Fruit fly (Drosophila melanogaster) whole organism, wandering third instar larva: ENCODE measurements around the gene Sem1.

ENCODE experiments used
- Abd-B ChIP-seq: fragments of >200 bp; optimal IDR thresholded peaks from 2 replicates; lab custom pipeline; 2017; ENCODE audit warnings: missing biosample characterization, missing genetic modification characterization
- CG32264 ChIP-seq: fragments of 200-800 bp; sonication (Bioruptor generic); optimal IDR thresholded peaks from 2 replicates; lab custom pipeline; 2016; ENCODE audit warnings: missing biosample characterization, missing genetic modification characterization
- CG9705 ChIP-seq: fragments of 200-800 bp; sonication (Bioruptor generic); optimal IDR thresholded peaks from 2 replicates; lab custom pipeline; 2018; ENCODE audit warnings: missing biosample characterization, mild to moderate bottlenecking, missing genetic modification characterization
- CrebA ChIP-seq: fragments of 200-800 bp; sonication (Bioruptor generic); optimal IDR thresholded peaks from 2 replicates; lab custom pipeline; 2016; ENCODE audit warnings: missing biosample characterization, mild to moderate bottlenecking, missing genetic modification characterization, borderline replicate concordance
- Dfd ChIP-seq: fragments of >200 bp; optimal IDR thresholded peaks from 2 replicates; lab custom pipeline; 2017; ENCODE audit warnings: missing biosample characterization, missing genetic modification characterization
- Dif ChIP-seq: fragments of 200-275, 200-300 bp; sonication (Bioruptor generic); optimal IDR thresholded peaks from 2 replicates; lab custom pipeline; 2018; ENCODE audit warnings: missing biosample characterization, missing genetic modification characterization; ENCODE audit not compliant: partially characterized antibody
- GATAd ChIP-seq: sonication (Bioruptor generic); optimal IDR thresholded peaks from 2 replicates; lab custom pipeline; 2016; ENCODE audit warnings: missing biosample characterization, missing genetic modification characterization
- HLH106 ChIP-seq: fragments of 200-800 bp; optimal IDR thresholded peaks from 3 replicates; lab custom pipeline; 2019; ENCODE audit warnings: missing biosample characterization, mild to moderate bottlenecking, missing genetic modification characterization, moderate library complexity
- Hnf4 ChIP-seq: fragments of 200-800 bp; sonication (Bioruptor generic); optimal IDR thresholded peaks from 2 replicates; lab custom pipeline; 2016; ENCODE audit warnings: missing biosample characterization, mild to moderate bottlenecking, missing genetic modification characterization
- Hr78 ChIP-seq: fragments of >200 bp; optimal IDR thresholded peaks from 2 replicates; lab custom pipeline; 2017; ENCODE audit warnings: missing biosample characterization, missing genetic modification characterization
- Jra ChIP-seq: sonication (Bioruptor generic); optimal IDR thresholded peaks from 2 replicates; lab custom pipeline; 2016; ENCODE audit warnings: missing biosample characterization, missing genetic modification characterization
- Mio ChIP-seq: sonication (Bioruptor generic); optimal IDR thresholded peaks from 2 replicates; lab custom pipeline; 2016; ENCODE audit warnings: missing biosample characterization, missing genetic modification characterization
- Myc ChIP-seq: fragments of >200 bp; optimal IDR thresholded peaks from 2 replicates; lab custom pipeline; 2017
- N ChIP-seq: fragments of >200 bp; optimal IDR thresholded peaks from 2 replicates; lab custom pipeline; 2018; ENCODE audit warnings: missing biosample characterization, missing external identifiers, missing genetic modification characterization
- OdsH ChIP-seq: fragments of 200-800 bp; sonication (Bioruptor generic); optimal IDR thresholded peaks from 2 replicates; lab custom pipeline; 2016; ENCODE audit warnings: missing biosample characterization, mild to moderate bottlenecking, missing genetic modification characterization
- Rel ChIP-seq, 2 experiments: fragments of 200-800 bp; sonication (Bioruptor generic) in 1 of 2; optimal IDR thresholded peaks; 2 replicates in 1 of 2; 3 replicates in 1 of 2; lab custom pipeline; 2016 to 2019; ENCODE audit warnings: mild to moderate bottlenecking in 2 of 2, missing biosample characterization in 2 of 2, missing genetic modification characterization in 2 of 2, moderate library complexity in 1 of 2
- Sp1 ChIP-seq: fragments of 200-800 bp; sonication (Bioruptor generic); optimal IDR thresholded peaks from 3 replicates; lab custom pipeline; 2019; ENCODE audit warnings: missing biosample characterization, mild to moderate bottlenecking, missing genetic modification characterization, moderate library complexity
- Vsx2 ChIP-seq: fragments of 200-300, 225-300 bp; sonication (Bioruptor generic); optimal IDR thresholded peaks from 2 replicates; lab custom pipeline; 2018; ENCODE audit warnings: missing biosample characterization, missing genetic modification characterization; ENCODE audit not compliant: partially characterized antibody
- br ChIP-seq: fragments of 200-800 bp; sonication (Bioruptor generic); optimal IDR thresholded peaks from 2 replicates; lab custom pipeline; 2016; ENCODE audit warnings: missing biosample characterization, missing genetic modification characterization
- brk ChIP-seq: fragments of 200-800 bp; sonication (Bioruptor generic); optimal IDR thresholded peaks from 2 replicates; lab custom pipeline; 2016; ENCODE audit warnings: missing biosample characterization, mild to moderate bottlenecking, missing genetic modification characterization
- dl ChIP-seq, 2 experiments: fragments of 175-275, 200-275 bp in 1 of 2; fragments of 200-275 bp in 1 of 2; sonication (Bioruptor generic); optimal IDR thresholded peaks; lab custom pipeline; 2018; ENCODE audit warnings: mild to moderate bottlenecking in 2 of 2, missing biosample characterization in 2 of 2, missing genetic modification characterization in 2 of 2, moderate library complexity in 2 of 2; ENCODE audit not compliant: partially characterized antibody in 2 of 2, insufficient read depth in 1 of 2
- dmrt93B ChIP-seq: fragments of 200-800 bp; sonication (Bioruptor generic); optimal IDR thresholded peaks from 2 replicates; lab custom pipeline; 2018; ENCODE audit warnings: missing biosample characterization, mild to moderate bottlenecking, missing genetic modification characterization
- dsf ChIP-seq: sonication (Bioruptor generic); optimal IDR thresholded peaks from 2 replicates; lab custom pipeline; 2016; ENCODE audit warnings: missing biosample characterization, missing genetic modification characterization, borderline replicate concordance
- ey ChIP-seq: fragments of 200-800 bp; sonication (Bioruptor generic); optimal IDR thresholded peaks from 2 replicates; lab custom pipeline; 2016; ENCODE audit warnings: missing biosample characterization, missing genetic modification characterization
- foxo ChIP-seq, 2 experiments: fragments of 200-800 bp; sonication (Bioruptor generic); optimal IDR thresholded peaks; 2 replicates in 1 of 2; 3 replicates in 1 of 2; lab custom pipeline; 2016 to 2017; ENCODE audit warnings: missing biosample characterization in 2 of 2, missing genetic modification characterization in 2 of 2
- fru ChIP-seq: fragments of 200-800 bp; sonication (Bioruptor generic); optimal IDR thresholded peaks from 3 replicates; lab custom pipeline; 2016; ENCODE audit warnings: missing biosample characterization, mild to moderate bottlenecking, missing genetic modification characterization
- h ChIP-seq: fragments of 200-800 bp; sonication (Bioruptor generic); optimal IDR thresholded peaks from 3 replicates; lab custom pipeline; 2016; ENCODE audit warnings: missing biosample characterization, mild to moderate bottlenecking, missing genetic modification characterization
- jim ChIP-seq: fragments of 175-275, 200-325 bp; sonication (Bioruptor generic); optimal IDR thresholded peaks from 2 replicates; lab custom pipeline; 2016; ENCODE audit warnings: missing biosample characterization, mild to moderate bottlenecking, missing genetic modification characterization
- lola ChIP-seq: fragments of >200 bp; optimal IDR thresholded peaks from 2 replicates; lab custom pipeline; 2017; ENCODE audit warnings: missing biosample characterization, missing genetic modification characterization
- pan ChIP-seq: fragments of >200 bp; optimal IDR thresholded peaks from 2 replicates; lab custom pipeline; 2017
- psq ChIP-seq: fragments of 200-800 bp; sonication (Bioruptor generic); optimal IDR thresholded peaks from 3 replicates; lab custom pipeline; 2017; ENCODE audit warnings: missing biosample characterization, mild to moderate bottlenecking, missing genetic modification characterization, moderate library complexity
- rgr ChIP-seq: fragments of 200-800 bp; sonication (Bioruptor generic); optimal IDR thresholded peaks from 3 replicates; lab custom pipeline; 2016; ENCODE audit warnings: missing biosample characterization, mild to moderate bottlenecking, missing genetic modification characterization
- sage ChIP-seq: fragments of 200-800 bp; sonication (Bioruptor generic); optimal IDR thresholded peaks from 2 replicates; lab custom pipeline; 2016; ENCODE audit warnings: missing biosample characterization, mild to moderate bottlenecking, missing genetic modification characterization
- sv ChIP-seq: fragments of 200-800 bp; sonication (Bioruptor generic); optimal IDR thresholded peaks from 3 replicates; lab custom pipeline; 2016; ENCODE audit warnings: missing biosample characterization, missing genetic modification characterization
- usp ChIP-seq: fragments of >200 bp; optimal IDR thresholded peaks from 2 replicates; lab custom pipeline; 2017; ENCODE audit warnings: missing biosample characterization, missing genetic modification characterization
- woc ChIP-seq: sonication (Bioruptor generic); optimal IDR thresholded peaks from 2 replicates; lab custom pipeline; 2016; ENCODE audit warnings: missing biosample characterization, mild to moderate bottlenecking, missing genetic modification characterization

Gene Sem1

DNA sequence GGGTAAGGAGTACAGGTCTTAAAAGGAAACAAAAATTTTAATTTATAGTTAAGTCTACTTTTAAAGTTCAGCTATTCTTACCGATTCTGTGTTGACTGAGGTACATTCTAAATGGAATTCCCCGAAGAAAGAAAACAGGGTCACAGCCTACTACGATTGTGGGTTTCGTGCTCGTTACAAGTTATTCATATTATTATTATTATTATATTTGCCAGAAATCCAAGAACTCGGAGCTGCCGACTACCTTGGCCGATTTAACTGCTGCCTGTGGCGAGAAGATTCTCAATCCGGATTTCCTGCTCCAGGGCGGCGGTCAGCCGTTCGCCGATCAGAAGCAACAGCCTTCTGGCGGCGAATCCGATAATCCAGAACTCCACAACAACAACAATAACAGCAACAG is 3.0 kb upstream of the Sem1 start, which contains the start of gene Mst27D:
Gene Mst27D, minus strand, starts transcription at position 101 of the 400 bp plus-strand sequence.
- no peak for TF ChIP-seq Jra
- no peak for TF ChIP-seq dl (GFP tag; optimal IDR thresholded peaks at IDR 0.05; lab: Kevin White, UChicago; ENCODE audit: insufficient read depth in 1 of 2, partially characterized antibody in 2 of 2)
- no peak for TF ChIP-seq Hr78 (GFP tag; lab: Kevin White, UChicago)
- TF ChIP-seq jim (GFP tag; lab: Kevin White, UChicago), result no peak
- no peak for TF ChIP-seq Dfd (GFP tag; lab: Kevin White, UChicago)
- no peak for TF ChIP-seq Sp1 (GFP tag; lab: Kevin White, UChicago)
- TF ChIP-seq CG9705, result no peak
- no peak for TF ChIP-seq Myc (lab: Kevin White, UChicago)
- TF ChIP-seq dmrt93B (GFP tag; lab: Kevin White, UChicago), result no peak
- TF ChIP-seq Mio (GFP tag; lab: Kevin White, UChicago), result no peak
- no peak for TF ChIP-seq Dif (GFP tag; lab: Kevin White, UChicago)
- TF ChIP-seq br (GFP tag; lab: Kevin White, UChicago), result no peak
- no peak for TF ChIP-seq lola
- TF ChIP-seq woc (GFP tag; lab: Kevin White, UChicago), result no peak
- no peak for TF ChIP-seq sage (GFP tag; lab: Kevin White, UChicago)
- no peak for TF ChIP-seq Rel (GFP tag; optimal IDR thresholded peaks at IDR 0.05; lab: Kevin White, UChicago)
- TF ChIP-seq Rel (tag; optimal IDR thresholded peaks at IDR 0.05; lab: Kevin White, UChicago), result no peak
- TF ChIP-seq CG32264 (GFP tag; lab: Kevin White, UChicago), result no peak
- no peak for TF ChIP-seq usp (GFP tag; lab: Kevin White, UChicago)
- no peak for TF ChIP-seq fru

DNA sequence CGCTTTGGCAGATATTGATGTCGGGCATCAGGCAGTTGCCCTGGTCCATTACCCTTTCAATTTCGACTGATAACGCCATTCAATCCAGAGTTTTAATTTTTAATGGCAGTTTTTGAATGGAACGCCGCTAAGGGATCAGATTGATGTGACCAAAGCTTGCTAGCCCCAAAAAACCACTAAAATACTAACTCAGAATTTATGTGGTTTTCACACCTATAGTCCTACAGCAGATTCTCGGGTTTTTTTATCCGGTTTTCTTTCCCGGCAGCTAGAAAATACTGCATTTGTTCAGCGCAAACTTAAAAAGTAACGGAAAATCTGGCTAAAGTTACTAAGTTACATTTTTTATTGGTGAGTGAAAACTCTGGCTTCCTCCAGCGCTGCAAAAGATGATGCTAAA is 1.9 kb downstream of the Sem1 start, which contains the start of gene Nuf2:
Gene Nuf2, minus strand, starts transcription at position 151 of the 400 bp plus-strand sequence.
- no peak for TF ChIP-seq HLH106
- TF ChIP-seq Myc (lab: Kevin White, UChicago), result peak; percentile 33
- peak; percentile 83 for TF ChIP-seq N (GFP tag; lab: Kevin White, UChicago)
- TF ChIP-seq psq (GFP tag; lab: Kevin White, UChicago), result no peak

DNA sequence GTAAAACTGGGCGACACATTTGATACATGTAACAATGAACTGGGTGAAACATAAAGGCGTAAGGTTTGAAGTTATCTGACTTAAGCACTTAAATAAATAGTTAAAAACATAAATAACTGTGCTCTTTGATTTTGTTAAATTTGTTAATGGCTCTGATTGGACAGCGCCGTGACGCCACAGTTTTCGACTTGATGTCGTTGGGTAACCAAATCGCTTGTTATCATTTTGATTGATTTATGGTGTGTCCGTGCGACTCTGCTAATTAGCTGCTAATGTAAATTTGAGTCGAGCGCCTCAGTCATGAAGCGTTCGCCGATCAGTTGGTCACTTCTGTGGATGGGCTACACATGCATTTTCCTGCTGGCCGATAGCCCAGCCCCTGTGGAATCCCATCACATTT is 3.9 kb downstream of the Sem1 start, which contains the start of gene Ugt307A1:
Gene Ugt307A1, plus strand, starts transcription at position 301 of the 400 bp plus-strand sequence.
- no peak for TF ChIP-seq Abd-B
- no peak for TF ChIP-seq CrebA (GFP tag; lab: Kevin White, UChicago)
- no peak for TF ChIP-seq Hr78 (GFP tag; lab: Kevin White, UChicago)
- no peak for TF ChIP-seq CG9705
- no peak for TF ChIP-seq ey (GFP tag; lab: Kevin White, UChicago)
- no peak for TF ChIP-seq pan
- no peak for TF ChIP-seq Dfd (GFP tag; lab: Kevin White, UChicago)
- TF ChIP-seq usp (GFP tag; lab: Kevin White, UChicago), result no peak
- no peak for TF ChIP-seq N (GFP tag; lab: Kevin White, UChicago)
- no peak for TF ChIP-seq brk (GFP tag; lab: Kevin White, UChicago)
- no peak for TF ChIP-seq HLH106
- no peak for TF ChIP-seq Vsx2
- TF ChIP-seq dl (GFP tag; optimal IDR thresholded peaks at IDR 0.05; lab: Kevin White, UChicago; ENCODE audit: insufficient read depth in 1 of 2, partially characterized antibody in 2 of 2), result no peak
- no peak for TF ChIP-seq rgr

- no peak for TF ChIP-seq fru
- TF ChIP-seq Myc (lab: Kevin White, UChicago), result peak; percentile 59
- no peak for TF ChIP-seq GATAd
Observed at dm6 chr2L:7071219-7071618, 7.4 kb downstream of the Sem1 start.

- TF ChIP-seq GATAd (no peak), foxo (GFP tag; optimal IDR thresholded peaks at IDR 0.05; lab: Kevin White, UChicago) (peak in 1 of 2 experiments; percentile 22), lola (no peak), rgr (no peak), OdsH (no peak), jim (GFP tag; lab: Kevin White, UChicago) (no peak), Abd-B (no peak), fru (peak; percentile 26), Mio (GFP tag; lab: Kevin White, UChicago) (no peak), dsf (GFP tag; lab: Kevin White, UChicago) (no peak), br (GFP tag; lab: Kevin White, UChicago) (no peak), Dfd (GFP tag; lab: Kevin White, UChicago) (no peak), sv (GFP tag; lab: Kevin White, UChicago) (no peak), Hnf4 (no peak), HLH106 (peak; percentile 3), CG9705 (no peak), pan (no peak), Hr78 (GFP tag; lab: Kevin White, UChicago) (no peak), Dif (GFP tag; lab: Kevin White, UChicago) (no peak), h (peak; percentile 16), psq (GFP tag; lab: Kevin White, UChicago) (no peak), sage (GFP tag; lab: Kevin White, UChicago) (no peak)
Observed at dm6 chr2L:7071862-7072261, 8.1 kb downstream of the Sem1 start.
